Worm (Caenorhabditis elegans): ENCODE results near the gene rpl-11.2.

DNA sequence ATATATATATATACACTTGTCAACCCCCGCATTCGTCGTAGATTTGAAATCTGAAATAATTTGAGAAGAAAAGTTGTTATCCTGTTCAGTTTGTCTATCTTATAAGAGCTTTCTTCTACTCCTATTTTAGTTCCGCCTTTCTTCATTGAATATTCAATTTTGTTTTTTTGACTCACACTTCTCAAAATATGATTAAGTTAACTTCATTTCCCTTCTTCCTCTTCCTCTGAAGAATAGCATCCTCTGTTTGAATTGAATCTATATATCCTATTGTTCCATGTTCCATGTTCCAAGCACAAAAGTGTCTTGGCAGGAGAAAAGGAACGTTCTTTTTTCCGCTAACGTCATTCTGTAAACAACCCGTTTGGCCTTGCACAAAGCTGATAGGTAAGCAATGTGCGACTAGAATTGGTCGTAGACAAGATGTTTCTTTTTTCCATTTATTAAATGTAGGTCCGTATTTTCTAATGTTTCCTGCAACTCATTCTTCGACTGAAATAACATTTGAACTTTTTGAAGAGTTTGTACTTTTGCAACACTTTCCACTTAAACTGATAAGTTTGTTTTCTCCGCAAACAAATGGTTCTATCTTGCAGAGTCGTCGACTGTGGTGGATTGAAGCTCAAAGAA lies 50.4 kb downstream of the rpl-11.2 start, which contains the start of gene gap-1:
- TF ChIP-seq unc-30 (tag; optimal IDR thresholded peaks at IDR 0.05) (no peak), nhr-11 (tag; optimal IDR thresholded peaks at IDR 0.05) (no peak), unc-98 (GFP tag; IDR thresholded peaks at IDR 0.05) (no peak), vab-15 (tag; optimal IDR thresholded peaks at IDR 0.05) (no peak), elt-3 (tag; optimal IDR thresholded peaks at IDR 0.05) (no peak)

Measured in whole organism, L1 larva.